Fruit fly (Drosophila melanogaster): ENCODE results near the gene indra.

Gene indra

DNA sequence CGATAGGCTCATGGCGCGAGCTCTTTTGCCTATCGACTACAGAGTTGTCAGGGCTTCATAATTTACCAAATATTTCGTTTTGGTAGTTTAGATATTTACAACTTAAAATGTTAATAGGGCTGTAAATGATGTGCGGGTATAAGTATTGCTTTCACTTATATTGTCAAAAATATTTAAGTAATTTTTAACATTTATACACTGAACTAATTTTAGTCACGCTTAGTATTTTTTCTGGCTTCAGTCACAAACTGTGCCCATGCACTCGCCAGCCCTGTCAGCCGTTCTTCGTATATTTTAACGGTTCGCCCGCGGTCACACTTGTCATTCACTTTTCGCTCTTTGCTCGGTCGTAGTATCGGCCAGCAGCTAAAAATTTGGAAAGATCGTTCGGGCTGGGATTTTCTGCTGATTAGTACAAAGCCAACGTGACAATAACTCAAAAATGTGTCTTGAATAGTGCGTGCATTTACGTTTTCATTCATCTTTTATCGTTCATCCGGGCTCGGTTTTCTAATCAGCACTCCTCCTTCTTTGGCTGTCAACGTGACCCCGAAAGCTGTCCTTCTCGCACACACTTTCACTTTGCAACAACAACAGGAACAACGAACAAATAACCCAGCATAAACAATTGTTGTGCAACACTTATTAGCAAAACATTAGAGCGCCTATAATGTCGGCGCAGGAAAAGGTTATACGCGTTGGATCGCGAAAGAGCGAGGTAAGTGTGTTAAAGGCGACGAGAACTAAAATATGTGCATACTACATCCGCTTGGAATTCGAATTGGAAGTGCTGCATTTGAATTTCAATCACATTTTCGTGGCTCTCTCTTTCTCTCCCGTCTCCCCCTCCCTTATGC lies 7.4 kb downstream of the indra start, which contains the start of the genes Hmbs and CG2211 (continued):
- TF ChIP-seq HLH54F (GFP tag; optimal IDR thresholded peaks at IDR 0.05) (peak; percentile 93), H15 (GFP tag; IDR thresholded peaks at IDR 0.05) (peak; percentile 78), bigmax (GFP tag; optimal IDR thresholded peaks at IDR 0.05) (no peak), CG8281 (tag; optimal IDR thresholded peaks at IDR 0.05) (peak; percentile 48), chinmo (GFP tag; IDR thresholded peaks at IDR 0.05; ENCODE audit: partially characterized antibody) (0 out of 4 replicates have a peak, but pooled peaks have one; percentile 39), tgo (GFP tag; IDR thresholded peaks at IDR 0.05) (peak; percentile 83), knrl (GFP tag; IDR thresholded peaks at IDR 0.05; ENCODE audit: partially characterized antibody) (peak; percentile 60), wor (GFP tag; IDR thresholded peaks at IDR 0.05) (peak; percentile 58; the same call in 1 of the 2 replicates), CG31224 (GFP tag; IDR thresholded peaks at IDR 0.05) (peak; percentile 74), Vsx1 (GFP tag; optimal IDR thresholded peaks at IDR 0.05) (peak; percentile 23), abd-A (tag; optimal IDR thresholded peaks at IDR 0.05) (no peak), dpn (GFP tag; optimal IDR thresholded peaks at IDR 0.05) (peak; percentile 92 to 94), CG10321 (GFP tag; IDR thresholded peaks at IDR 0.05) (peak; percentile 45; the same call in 1 of the 2 replicates), gcm (GFP tag; optimal IDR thresholded peaks at IDR 0.05) (peak; percentile 35), seq (GFP tag; IDR thresholded peaks at IDR 0.05) (peak; percentile 75), hkb (optimal IDR thresholded peaks at IDR 0.05) (peak; percentile 67), hkb (GFP tag; IDR thresholded peaks at IDR 0.05) (peak; percentile 89), zf30C (GFP tag; optimal IDR thresholded peaks at IDR 0.05) (no peak), CG12391 (tag; optimal IDR thresholded peaks at IDR 0.05) (peak; percentile 94), CG1647 (GFP tag; optimal IDR thresholded peaks at IDR 0.05) (peak; percentile 81), CG15479 (GFP tag; optimal IDR thresholded peaks at IDR 0.05) (no peak), CG18011 (GFP tag; optimal IDR thresholded peaks at IDR 0.05) (peak; percentile 76), crol (GFP tag; IDR thresholded peaks at IDR 0.05) (peak; percentile 33; the same call in 1 of the 2 replicates), cad (GFP tag; optimal IDR thresholded peaks at IDR 0.05) (no peak), slou (GFP tag; optimal IDR thresholded peaks at IDR 0.05) (peak; percentile 60), Aef1 (GFP tag; IDR thresholded peaks at IDR 0.05) (peak; percentile 74), CG10267 (tag; optimal IDR thresholded peaks at IDR 0.05) (peak; percentile 88), nau (GFP tag; optimal IDR thresholded peaks at IDR 0.05) (no peak), nom (GFP tag; optimal IDR thresholded peaks at IDR 0.05) (peak; percentile 29), Dref (GFP tag; IDR thresholded peaks at IDR 0.05) (peak; percentile 67), vvl (GFP tag; IDR thresholded peaks at IDR 0.05) (peak; percentile 94), CG16815 (GFP tag; optimal IDR thresholded peaks at IDR 0.05) (peak; percentile 71), dati (GFP tag; IDR thresholded peaks at IDR 0.05) (no peak), Side (GFP tag; optimal IDR thresholded peaks at IDR 0.05) (peak; percentile 74), fd64A (GFP tag; optimal IDR thresholded peaks at IDR 0.05) (no peak), slbo (GFP tag; IDR thresholded peaks at IDR 0.05) (peak; percentile 91), CG7786 (GFP tag; optimal IDR thresholded peaks at IDR 0.05) (peak; percentile 89), Atf3 (GFP tag; optimal IDR thresholded peaks at IDR 0.05) (peak; percentile 80), CG1832 (GFP tag; optimal IDR thresholded peaks at IDR 0.05) (no peak), CG7271 (tag; optimal IDR thresholded peaks at IDR 0.05) (peak; percentile 77), pnt (GFP tag; optimal IDR thresholded peaks at IDR 0.05) (peak; percentile 83), CG32532 (GFP tag; IDR thresholded peaks at IDR 0.05) (peak; percentile 90), otp (GFP tag; IDR thresholded peaks at IDR 0.05) (peak; percentile 71; the same call in 2 of the 3 replicates), Elba2 (GFP tag; optimal IDR thresholded peaks at IDR 0.05) (peak; percentile 84), CG1602 (GFP tag; optimal IDR thresholded peaks at IDR 0.05) (peak; percentile 88), CG11504 (tag; optimal IDR thresholded peaks at IDR 0.05) (no peak), Optix (GFP tag; IDR thresholded peaks at IDR 0.05) (peak; percentile 59; the same call in 2 of the 3 replicates), chm (GFP tag; IDR thresholded peaks at IDR 0.05) (peak; percentile 83), nerfin-2 (GFP tag; IDR thresholded peaks at IDR 0.05; ENCODE audit: partially characterized antibody) (no peak)

All from whole organism, embryonic.